Worm (Caenorhabditis elegans) whole organism, mixed stage, embryonic: ENCODE data around the gene lips-8.

Experiments
- blmp-1 ChIP-seq: fragments of 150-350 bp; optimal IDR thresholded peaks from 2 replicates; lab custom pipeline; 2014; ENCODE audit warnings: missing biosample characterization, missing genetic modification characterization
- ceh-39 ChIP-seq: fragments of 150-350 bp; optimal IDR thresholded peaks from 2 replicates; lab custom pipeline; 2014; ENCODE audit warnings: missing biosample characterization, missing genetic modification characterization
- drap-1 ChIP-seq: fragments of 200-800 bp; sonication (Bioruptor generic); optimal IDR thresholded peaks from 3 replicates; lab custom pipeline; 2018; ENCODE audit warnings: mild to moderate bottlenecking, missing genetic modification characterization, missing compliant biosample characterization
- elt-1 ChIP-seq: sonication (generic microtip); optimal IDR thresholded peaks from 2 replicates; lab custom pipeline; 2017; ENCODE audit warnings: missing genetic modification characterization, mild to moderate bottlenecking, missing compliant biosample characterization, antibody characterized with exemption, moderate library complexity, borderline replicate concordance; ENCODE audit not compliant: insufficient read depth
- lin-13 ChIP-seq: fragments of 150-350 bp; optimal IDR thresholded peaks from 2 replicates; lab custom pipeline; 2014; ENCODE audit warnings: missing biosample characterization, missing genetic modification characterization
- mep-1 ChIP-seq: fragments of 150-350 bp; optimal IDR thresholded peaks from 2 replicates; lab custom pipeline; 2017; ENCODE audit warnings: missing biosample characterization, missing genetic modification reagents, missing genetic modification characterization, inconsistent platforms
- nhr-12 ChIP-seq: fragments of 150-350 bp; optimal IDR thresholded peaks from 2 replicates; lab custom pipeline; 2014; ENCODE audit warnings: missing biosample characterization, missing genetic modification characterization
- nhr-28 ChIP-seq: fragments of 150-350 bp; optimal IDR thresholded peaks from 2 replicates; lab custom pipeline; 2014; ENCODE audit warnings: missing biosample characterization, missing genetic modification characterization
- nhr-76 ChIP-seq: sonication (generic microtip); optimal IDR thresholded peaks from 2 replicates; lab custom pipeline; 2017; ENCODE audit warnings: missing biosample characterization, missing genetic modification characterization
- unc-39 ChIP-seq: fragments of 150-350 bp; optimal IDR thresholded peaks from 2 replicates; lab custom pipeline; 2014; ENCODE audit warnings: missing biosample characterization, missing genetic modification characterization
- unc-62 ChIP-seq: fragments of 150-350 bp; optimal IDR thresholded peaks from 2 replicates; lab custom pipeline; 2014; ENCODE audit warnings: missing biosample characterization, missing genetic modification reagents, missing genetic modification characterization

DNA sequence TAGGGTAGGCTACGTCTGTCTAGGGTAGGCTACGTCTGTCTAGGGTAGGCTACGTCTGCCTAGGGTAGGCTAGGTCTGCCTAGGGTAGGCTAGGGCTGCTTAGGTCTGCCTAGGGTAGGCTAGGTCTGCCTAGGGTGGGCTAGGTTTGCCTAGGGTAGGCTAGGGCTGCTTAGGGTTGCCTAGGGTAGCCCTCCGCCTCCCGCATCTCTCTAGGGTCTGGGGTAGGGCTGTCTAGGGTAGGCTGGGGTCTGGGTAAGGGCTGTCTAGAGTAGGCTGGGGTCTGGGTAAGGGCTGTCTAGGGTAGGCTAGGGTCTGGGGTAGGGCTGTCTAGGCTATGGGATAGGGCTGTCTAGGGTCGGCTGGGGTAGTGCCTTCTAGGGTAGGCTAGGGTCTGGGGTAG is 20.6 kb upstream of the lips-8 start:
- no peak for TF ChIP-seq mep-1 (tag; lab: Kevin White, UChicago)
- TF ChIP-seq unc-62 (GFP tag; lab: Kevin White, UChicago), result no peak
- no peak for TF ChIP-seq nhr-12 (tag; lab: Kevin White, UChicago)
- TF ChIP-seq blmp-1 (tag; lab: Kevin White, UChicago), result no peak
- TF ChIP-seq drap-1, result no peak
- no peak for TF ChIP-seq nhr-28 (tag; lab: Kevin White, UChicago)
- no peak for TF ChIP-seq unc-39 (tag; lab: Kevin White, UChicago)
- no peak for TF ChIP-seq nhr-76 (tag; lab: Kevin White, UChicago)
- TF ChIP-seq lin-13, result no peak
- no peak for TF ChIP-seq ceh-39 (tag; lab: Kevin White, UChicago)
- TF ChIP-seq elt-1 (tag; lab: Kevin White, UChicago), result no peak
